Fruit fly (Drosophila melanogaster) whole organism, pupa: ENCODE measurements around the gene CG7432.

ENCODE experiments used
- CG10348 ChIP-seq: fragments of 200-800 bp; sonication (Bioruptor generic); IDR thresholded peaks from 2 replicates; pipeline ENCODE4 v1.3.6; 2022; ENCODE audit warnings: missing biosample characterization, missing genetic modification characterization
- CG34367 ChIP-seq: fragments of 200-800 bp; sonication (Bioruptor generic); optimal IDR thresholded peaks from 2 replicates; lab custom pipeline; 2018; ENCODE audit warnings: missing biosample characterization, mild to moderate bottlenecking, missing genetic modification characterization
- CG8159 ChIP-seq: fragments of 200-800 bp; sonication (Bioruptor generic); optimal IDR thresholded peaks from 3 replicates; lab custom pipeline; 2018; ENCODE audit warnings: missing biosample characterization, mild to moderate bottlenecking, missing genetic modification characterization, moderate library complexity
- CG9948 ChIP-seq: fragments of 200-800 bp; sonication (Bioruptor generic); optimal IDR thresholded peaks from 2 replicates; lab custom pipeline; 2018; ENCODE audit warnings: missing biosample characterization, mild to moderate bottlenecking, missing genetic modification characterization, moderate library complexity
- Snoo ChIP-seq: fragments of 200-800 bp; sonication (Bioruptor generic); optimal IDR thresholded peaks from 3 replicates; lab custom pipeline; 2017; ENCODE audit warnings: missing biosample characterization, mild to moderate bottlenecking, missing genetic modification characterization, inconsistent platforms
- gl ChIP-seq: fragments of 200-800 bp; sonication (Bioruptor generic); optimal IDR thresholded peaks from 2 replicates; lab custom pipeline; 2018; ENCODE audit warnings: missing biosample characterization, mild to moderate bottlenecking, missing genetic modification characterization

- no peak for TF ChIP-seq CG8159
- no peak for TF ChIP-seq Snoo
- no peak for TF ChIP-seq CG10348 (GFP tag; lab: Robert Waterston, UW)
- no peak for TF ChIP-seq CG9948 (tag; lab: Kevin White, UChicago)
- TF ChIP-seq CG34367, result no peak
- TF ChIP-seq gl, result no peak
Measured at dm6 chr3R:19619908-19620307, 44.9 kb upstream of the CG7432 start.
